Worm (Caenorhabditis elegans): ENCODE results near the gene tyr-1.

The tyr-1 gene

ce11 chrIII:7913488-7913887 lies 39.9 kb downstream of the tyr-1 start, which contains the start of gene ZK688.12:
ZK688.12 (minus strand) TSS chrIII:7913588.
- no peak for TF ChIP-seq F13C5.2 (tag; optimal IDR thresholded peaks at IDR 0.05)
- no peak for TF ChIP-seq hnd-1 (tag; optimal IDR thresholded peaks at IDR 0.05)
- no peak for TF ChIP-seq ceh-36 (tag; optimal IDR thresholded peaks at IDR 0.05)
- no peak for TF ChIP-seq sea-1 (GFP tag; conservative IDR thresholded peaks at IDR 0.05)
- no peak for TF ChIP-seq pes-1 (GFP tag; IDR thresholded peaks at IDR 0.05)
- no peak for TF ChIP-seq ets-7 (tag; optimal IDR thresholded peaks at IDR 0.05)
- no peak for TF ChIP-seq hmg-4 (GFP tag; optimal IDR thresholded peaks at IDR 0.05)
- TF ChIP-seq aly-1 (tag; optimal IDR thresholded peaks at IDR 0.05): no peak
- TF ChIP-seq ama-1 (optimal IDR thresholded peaks at IDR 0.05): no peak
- TF ChIP-seq tbx-11 (GFP tag; IDR thresholded peaks at IDR 0.05): no peak
- TF ChIP-seq hmbx-1 (tag; optimal IDR thresholded peaks at IDR 0.05): no peak
- TF ChIP-seq tra-4 (tag; optimal IDR thresholded peaks at IDR 0.05): no peak
- TF ChIP-seq B0310.2 (tag; optimal IDR thresholded peaks at IDR 0.05): no peak

- TF ChIP-seq ets-7 (tag; optimal IDR thresholded peaks at IDR 0.05) (no peak), flt-1 (GFP tag; IDR thresholded peaks at IDR 0.05) (no peak), tbx-11 (GFP tag; IDR thresholded peaks at IDR 0.05) (no peak), aly-1 (tag; optimal IDR thresholded peaks at IDR 0.05) (no peak)
These were observed 44.1 kb downstream of the tyr-1 start, which contains the start of gene gly-3 for ce11 chrIII:7917667-7918066. gly-3 (minus strand) TSS chrIII:7917767.

- TF ChIP-seq ets-7 (tag; optimal IDR thresholded peaks at IDR 0.05) (no peak), ama-1 (optimal IDR thresholded peaks at IDR 0.05) (no peak), aly-1 (tag; optimal IDR thresholded peaks at IDR 0.05) (no peak), scrt-1 (GFP tag; IDR thresholded peaks at IDR 0.05) (no peak), hnd-1 (tag; optimal IDR thresholded peaks at IDR 0.05) (no peak)
These were observed 46.2 kb downstream of the tyr-1 start, which contains the start of gene C29E4.14 for ce11 chrIII:7919823-7920222. C29E4.14 (plus strand) TSS chrIII:7920123.

DNA sequence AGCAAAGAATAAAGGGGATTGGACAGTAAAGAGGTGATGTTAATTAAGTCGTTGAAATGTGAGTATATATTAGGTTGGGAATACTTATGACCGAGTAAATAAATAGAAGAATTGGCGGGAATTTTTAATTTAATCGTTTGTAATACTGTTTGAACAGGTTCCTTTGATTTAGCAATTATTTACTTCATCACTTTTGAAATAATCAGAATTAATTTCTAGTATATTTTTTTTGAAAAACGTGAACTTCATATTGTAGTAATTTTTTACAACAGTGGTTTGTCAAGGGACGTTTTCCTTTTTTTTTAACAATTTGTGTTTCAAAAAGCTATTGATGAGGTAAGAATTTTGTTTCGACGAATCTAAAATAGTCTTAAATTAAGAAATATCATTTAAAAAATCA lies 48.6 kb downstream of the tyr-1 start, which contains the start of gene C29E4.17:
Gene C29E4.17 (plus strand): TSS at position 301 of the 400 bp plus-strand sequence.
- TF ChIP-seq hmbx-1 (tag; optimal IDR thresholded peaks at IDR 0.05): no peak
- TF ChIP-seq hnd-1 (tag; optimal IDR thresholded peaks at IDR 0.05): no peak
- TF ChIP-seq ceh-36 (tag; optimal IDR thresholded peaks at IDR 0.05): no peak
- no peak for TF ChIP-seq flt-1 (GFP tag; IDR thresholded peaks at IDR 0.05)
- no peak for TF ChIP-seq tbx-37 (GFP tag; conservative IDR thresholded peaks at IDR 0.05)
- no peak for TF ChIP-seq tbx-11 (GFP tag; IDR thresholded peaks at IDR 0.05)
- TF ChIP-seq tra-4 (tag; optimal IDR thresholded peaks at IDR 0.05): no peak
- TF ChIP-seq aly-1 (tag; optimal IDR thresholded peaks at IDR 0.05): no peak
- no peak for TF ChIP-seq pes-1 (GFP tag; IDR thresholded peaks at IDR 0.05)
- TF ChIP-seq hmg-4 (GFP tag; optimal IDR thresholded peaks at IDR 0.05): no peak
- no peak for TF ChIP-seq ceh-13 (GFP tag; optimal IDR thresholded peaks at IDR 0.05)
- TF ChIP-seq ama-1 (optimal IDR thresholded peaks at IDR 0.05): no peak
- TF ChIP-seq B0310.2 (tag; optimal IDR thresholded peaks at IDR 0.05): no peak
- TF ChIP-seq F13C5.2 (tag; optimal IDR thresholded peaks at IDR 0.05): no peak
- TF ChIP-seq ets-7 (tag; optimal IDR thresholded peaks at IDR 0.05): no peak
- TF ChIP-seq sea-1 (GFP tag; conservative IDR thresholded peaks at IDR 0.05): no peak
- TF ChIP-seq scrt-1 (GFP tag; IDR thresholded peaks at IDR 0.05): no peak

ce11 chrIII:7924821-7925220 lies 51.2 kb downstream of the tyr-1 start, which contains the start of gene tag-250:
tag-250 (minus strand) TSS chrIII:7924921.
- TF ChIP-seq F13C5.2 (tag; optimal IDR thresholded peaks at IDR 0.05): no peak
- no peak for TF ChIP-seq B0310.2 (tag; optimal IDR thresholded peaks at IDR 0.05)
- no peak for TF ChIP-seq hmbx-1 (tag; optimal IDR thresholded peaks at IDR 0.05)
- no peak for TF ChIP-seq hnd-1 (tag; optimal IDR thresholded peaks at IDR 0.05)
- TF ChIP-seq scrt-1 (GFP tag; IDR thresholded peaks at IDR 0.05): no peak
- TF ChIP-seq sea-1 (GFP tag; conservative IDR thresholded peaks at IDR 0.05): no peak
- TF ChIP-seq aly-1 (tag; optimal IDR thresholded peaks at IDR 0.05): no peak
- TF ChIP-seq ets-7 (tag; optimal IDR thresholded peaks at IDR 0.05): no peak
- TF ChIP-seq tra-4 (tag; optimal IDR thresholded peaks at IDR 0.05): no peak
- no peak for TF ChIP-seq hmg-4 (GFP tag; optimal IDR thresholded peaks at IDR 0.05)
- TF ChIP-seq flt-1 (GFP tag; IDR thresholded peaks at IDR 0.05): no peak
- no peak for TF ChIP-seq tbx-37 (GFP tag; conservative IDR thresholded peaks at IDR 0.05)

DNA sequence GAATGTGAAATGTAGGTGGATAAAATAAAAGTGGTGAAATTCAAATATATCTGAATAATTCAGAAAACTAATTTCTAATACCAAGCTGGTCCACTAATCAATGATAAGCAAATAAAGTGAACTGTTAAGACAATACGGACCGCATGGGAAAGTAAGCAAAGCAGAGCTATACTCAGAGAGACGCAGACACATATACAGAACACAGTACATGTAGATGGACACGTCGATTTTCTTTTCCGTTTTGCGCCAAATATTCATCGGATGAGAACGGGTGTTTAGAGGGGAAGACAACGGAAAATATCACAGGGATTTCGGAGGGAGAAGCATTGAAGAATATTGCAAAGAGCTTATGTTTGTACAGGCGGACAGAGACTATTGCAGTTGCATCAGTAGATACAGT lies 52.4 kb downstream of the tyr-1 start:
- no peak for TF ChIP-seq tbx-37 (GFP tag; conservative IDR thresholded peaks at IDR 0.05)
- no peak for TF ChIP-seq flt-1 (GFP tag; IDR thresholded peaks at IDR 0.05)
- no peak for TF ChIP-seq tra-4 (tag; optimal IDR thresholded peaks at IDR 0.05)
- no peak for TF ChIP-seq scrt-1 (GFP tag; IDR thresholded peaks at IDR 0.05)
- no peak for TF ChIP-seq tbx-11 (GFP tag; IDR thresholded peaks at IDR 0.05)
- TF ChIP-seq F13C5.2 (tag; optimal IDR thresholded peaks at IDR 0.05): no peak
- TF ChIP-seq hmg-4 (GFP tag; optimal IDR thresholded peaks at IDR 0.05): no peak
- TF ChIP-seq ets-7 (tag; optimal IDR thresholded peaks at IDR 0.05): no peak
- TF ChIP-seq B0310.2 (tag; optimal IDR thresholded peaks at IDR 0.05): no peak
- TF ChIP-seq ceh-13 (GFP tag; optimal IDR thresholded peaks at IDR 0.05): no peak
